Worm (Caenorhabditis elegans) whole organism, L3 larva: ENCODE measurements around the gene T26C11.4.

Source experiments
- R02D3.7 ChIP-seq: fragments of 150-350 bp; optimal IDR thresholded peaks from 2 replicates; lab custom pipeline; 2014; ENCODE audit warnings: missing biosample characterization, missing genetic modification characterization
- ama-1 ChIP-seq: fragments of 150-350 bp; optimal IDR thresholded peaks from 2 replicates; lab custom pipeline; 2018
- ceh-28 ChIP-seq: fragments of 150-350 bp; optimal IDR thresholded peaks from 2 replicates; lab custom pipeline; 2014; ENCODE audit warnings: missing biosample characterization, missing genetic modification reagents, missing genetic modification characterization
- ceh-82 ChIP-seq: fragments of 150-350 bp; optimal IDR thresholded peaks from 2 replicates; lab custom pipeline; 2014; ENCODE audit warnings: missing biosample characterization, missing genetic modification characterization
- egl-27 ChIP-seq: sonication (generic microtip); optimal IDR thresholded peaks from 4 replicates; lab custom pipeline; 2017; ENCODE audit warnings: missing biosample characterization, missing genetic modification reagents, missing genetic modification characterization
- egl-5 ChIP-seq: fragments of 150-350 bp; optimal IDR thresholded peaks from 2 replicates; lab custom pipeline; 2017; ENCODE audit warnings: missing biosample characterization, missing genetic modification reagents, missing genetic modification characterization, inconsistent platforms
- elt-1 ChIP-seq: fragments of 150-350 bp; optimal IDR thresholded peaks from 2 replicates; lab custom pipeline; 2014; ENCODE audit warnings: missing biosample characterization, missing genetic modification characterization
- elt-2 ChIP-seq: sonication (generic microtip); optimal IDR thresholded peaks from 2 replicates; lab custom pipeline; 2016; ENCODE audit warnings: missing genetic modification reagents, mild to moderate bottlenecking, missing genetic modification characterization, missing compliant biosample characterization
- eor-1 ChIP-seq, 2 experiments: fragments of 150-350 bp; optimal IDR thresholded peaks; 2 replicates each; lab custom pipeline; 2014 to 2018; ENCODE audit warnings: missing biosample characterization in 2 of 2, missing genetic modification characterization in 2 of 2
- fkh-10 ChIP-seq: sonication (generic microtip); optimal IDR thresholded peaks from 2 replicates; lab custom pipeline; 2017; ENCODE audit warnings: missing biosample characterization, missing genetic modification reagents, missing genetic modification characterization
- fkh-2 ChIP-seq: fragments of 150-350 bp; optimal IDR thresholded peaks from 2 replicates; lab custom pipeline; 2014; ENCODE audit warnings: missing biosample characterization, missing genetic modification reagents, missing genetic modification characterization
- fos-1 ChIP-seq: fragments of 150-350 bp; optimal IDR thresholded peaks from 2 replicates; lab custom pipeline; 2014; ENCODE audit warnings: missing biosample characterization, missing genetic modification characterization
- hmg-11 ChIP-seq: sonication (generic microtip); optimal IDR thresholded peaks from 2 replicates; lab custom pipeline; 2016; ENCODE audit warnings: missing genetic modification characterization, missing compliant biosample characterization
- jun-1 ChIP-seq: fragments of 150-350 bp; optimal IDR thresholded peaks from 2 replicates; lab custom pipeline; 2014; ENCODE audit warnings: missing biosample characterization, missing genetic modification reagents, missing genetic modification characterization
- lin-15B ChIP-seq: fragments of 150-350 bp; optimal IDR thresholded peaks from 2 replicates; lab custom pipeline; 2014; ENCODE audit warnings: missing biosample characterization, missing genetic modification characterization
- lin-39 ChIP-seq: fragments of 150-350 bp; optimal IDR thresholded peaks from 2 replicates; lab custom pipeline; 2018; ENCODE audit warnings: missing biosample characterization, missing genetic modification reagents, missing genetic modification characterization
- lsy-12 ChIP-seq: sonication (generic microtip); optimal IDR thresholded peaks from 2 replicates; lab custom pipeline; 2016; ENCODE audit warnings: mild to moderate bottlenecking, missing genetic modification characterization, missing compliant biosample characterization
- mdl-1 ChIP-seq: fragments of 150-350 bp; optimal IDR thresholded peaks from 2 replicates; lab custom pipeline; 2014; ENCODE audit warnings: missing biosample characterization, missing genetic modification characterization
- nfya-1 ChIP-seq: sonication (generic microtip); optimal IDR thresholded peaks from 2 replicates; lab custom pipeline; 2017; ENCODE audit warnings: missing genetic modification characterization, mild to moderate bottlenecking, missing compliant biosample characterization, antibody characterized with exemption, moderate library complexity; ENCODE audit not compliant: insufficient read depth
- nhr-23 ChIP-seq: fragments of 150-350 bp; optimal IDR thresholded peaks from 2 replicates; lab custom pipeline; 2014; ENCODE audit warnings: missing biosample characterization, missing genetic modification reagents, missing genetic modification characterization
- nhr-237 ChIP-seq: fragments of 150-350 bp; optimal IDR thresholded peaks from 2 replicates; lab custom pipeline; 2014; ENCODE audit warnings: missing biosample characterization, missing genetic modification characterization
- nhr-25 ChIP-seq: sonication (generic microtip); optimal IDR thresholded peaks from 2 replicates; lab custom pipeline; 2017; ENCODE audit warnings: missing biosample characterization, missing genetic modification characterization
- nhr-28 ChIP-seq: fragments of 150-350 bp; optimal IDR thresholded peaks from 2 replicates; lab custom pipeline; 2014; ENCODE audit warnings: missing biosample characterization, missing genetic modification characterization
- nhr-43 ChIP-seq: sonication (generic microtip); optimal IDR thresholded peaks from 2 replicates; lab custom pipeline; 2016; ENCODE audit warnings: mild to moderate bottlenecking, missing genetic modification characterization, missing compliant biosample characterization; ENCODE audit not compliant: poor library complexity, severe bottlenecking
- nhr-67 ChIP-seq: fragments of 150-350 bp; optimal IDR thresholded peaks from 2 replicates; lab custom pipeline; 2014; ENCODE audit warnings: missing biosample characterization, missing genetic modification characterization
- nhr-77 ChIP-seq: fragments of 150-350 bp; optimal IDR thresholded peaks from 2 replicates; lab custom pipeline; 2014; ENCODE audit warnings: missing biosample characterization, missing genetic modification characterization
- pha-4 ChIP-seq: fragments of 150-350 bp; optimal IDR thresholded peaks from 2 replicates; lab custom pipeline; 2014; ENCODE audit warnings: missing biosample characterization, missing genetic modification reagents, missing genetic modification characterization
- pqm-1 ChIP-seq: fragments of 150-350 bp; optimal IDR thresholded peaks from 2 replicates; lab custom pipeline; 2017; ENCODE audit warnings: missing biosample characterization, missing genetic modification characterization, inconsistent platforms
- sea-2 ChIP-seq: fragments of 150-350 bp; sonication (generic microtip); optimal IDR thresholded peaks from 4 replicates; lab custom pipeline; 2014; ENCODE audit warnings: missing biosample characterization, missing genetic modification reagents, missing genetic modification characterization
- snpc-4 ChIP-seq: fragments of 150-350 bp; optimal IDR thresholded peaks from 2 replicates; lab custom pipeline; 2014; ENCODE audit warnings: missing biosample characterization, missing genetic modification characterization
- tbx-2 ChIP-seq: sonication (generic microtip); optimal IDR thresholded peaks from 2 replicates; lab custom pipeline; 2016; ENCODE audit warnings: mild to moderate bottlenecking, missing genetic modification characterization, missing compliant biosample characterization
- unc-62 ChIP-seq: fragments of 150-350 bp; sonication (generic microtip); optimal IDR thresholded peaks from 4 replicates; lab custom pipeline; 2014; ENCODE audit warnings: missing biosample characterization, missing genetic modification reagents, missing genetic modification characterization
- zag-1 ChIP-seq: fragments of 150-350 bp; optimal IDR thresholded peaks from 2 replicates; lab custom pipeline; 2014; ENCODE audit warnings: missing biosample characterization, missing genetic modification characterization
- ztf-11 ChIP-seq: fragments of 150-350 bp; optimal IDR thresholded peaks from 2 replicates; lab custom pipeline; 2014; ENCODE audit warnings: missing biosample characterization, missing genetic modification characterization
- ztf-4 ChIP-seq: fragments of 150-350 bp; optimal IDR thresholded peaks from 2 replicates; lab custom pipeline; 2014; ENCODE audit warnings: missing biosample characterization, missing genetic modification characterization

The T26C11.4 gene

DNA sequence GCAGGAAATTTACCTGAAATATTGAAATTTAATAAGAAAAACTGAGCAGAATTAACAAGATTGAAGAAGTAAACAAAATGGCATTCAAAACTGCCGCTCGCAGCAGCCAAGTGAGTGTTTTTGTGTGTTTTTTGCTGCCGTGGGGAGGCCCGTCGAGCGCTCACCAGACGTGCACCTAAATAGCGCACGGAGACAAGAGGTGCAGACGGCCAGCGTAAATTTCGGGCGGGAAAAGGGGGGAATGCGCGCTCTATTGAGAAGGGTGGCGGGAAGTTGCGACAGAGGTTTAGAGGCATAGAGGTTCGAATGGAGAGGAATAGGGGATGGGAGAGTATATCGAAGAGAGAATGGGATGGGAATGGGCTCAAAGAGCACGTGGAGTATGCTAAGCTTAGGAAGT, 10.8 kb upstream of the T26C11.4 start, which contains the start of gene ceh-39 (continued):
- TF ChIP-seq R02D3.7 (tag; lab: Kevin White, UChicago): no peak
- TF ChIP-seq, all 47 proteins: peak for 12

DNA sequence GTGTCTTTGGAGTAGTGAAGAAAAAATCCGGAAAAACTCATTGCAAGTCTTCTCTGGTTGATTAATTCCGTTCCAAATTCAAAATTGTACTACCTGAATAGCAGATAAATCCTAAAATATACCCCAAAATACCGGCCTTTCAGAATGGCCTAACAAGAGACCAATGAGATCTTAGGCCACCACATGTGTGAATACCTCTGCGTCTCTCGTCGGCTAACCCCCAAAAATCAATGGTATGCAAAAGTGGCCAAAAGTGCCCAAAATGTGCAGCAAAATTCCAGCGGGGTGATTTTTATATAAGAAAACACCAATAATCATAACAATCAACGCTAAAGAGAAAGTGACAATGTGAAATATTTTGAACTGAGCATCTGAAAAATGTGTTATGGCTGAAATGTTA, 8.2 kb upstream of the T26C11.4 start, which contains the start of gene T26C11.9:
T26C11.9 (minus strand) TSS at position 254 of the 400 bp plus-strand sequence.
- TF ChIP-seq nhr-237 (tag; lab: Kevin White, UChicago) (no peak), nhr-25 (tag; lab: Kevin White, UChicago) (peak; percentile 27), zag-1 (tag; lab: Kevin White, UChicago) (no peak), ama-1 (lab: Kevin White, UChicago) (no peak), nhr-23 (tag; lab: Kevin White, UChicago) (peak; percentile 22), ceh-28 (tag; lab: Kevin White, UChicago) (peak; percentile 73), eor-1 (tag; optimal IDR thresholded peaks at IDR 0.05; lab: Kevin White, UChicago) (no peak), elt-1 (tag; lab: Kevin White, UChicago) (no peak), nhr-67 (tag; lab: Kevin White, UChicago) (no peak), ztf-11 (no peak), hmg-11 (peak; percentile 75), jun-1 (tag; lab: Kevin White, UChicago) (no peak), egl-27 (tag; lab: Kevin White, UChicago) (no peak), pha-4 (peak; percentile 45), mdl-1 (no peak), fkh-2 (tag; lab: Kevin White, UChicago) (no peak), lin-39 (no peak), lin-15B (peak; percentile 75), elt-2 (tag; lab: Kevin White, UChicago) (no peak), egl-5 (tag; lab: Kevin White, UChicago) (no peak), lsy-12 (tag; lab: Kevin White, UChicago) (no peak), tbx-2 (no peak), fos-1 (tag; lab: Kevin White, UChicago) (no peak), nfya-1 (peak; percentile 52), nhr-28 (tag; lab: Kevin White, UChicago) (no peak), nhr-77 (tag; lab: Kevin White, UChicago) (no peak), pqm-1 (tag; lab: Kevin White, UChicago) (no peak), fkh-10 (GFP tag; lab: Kevin White, UChicago) (no peak)

DNA sequence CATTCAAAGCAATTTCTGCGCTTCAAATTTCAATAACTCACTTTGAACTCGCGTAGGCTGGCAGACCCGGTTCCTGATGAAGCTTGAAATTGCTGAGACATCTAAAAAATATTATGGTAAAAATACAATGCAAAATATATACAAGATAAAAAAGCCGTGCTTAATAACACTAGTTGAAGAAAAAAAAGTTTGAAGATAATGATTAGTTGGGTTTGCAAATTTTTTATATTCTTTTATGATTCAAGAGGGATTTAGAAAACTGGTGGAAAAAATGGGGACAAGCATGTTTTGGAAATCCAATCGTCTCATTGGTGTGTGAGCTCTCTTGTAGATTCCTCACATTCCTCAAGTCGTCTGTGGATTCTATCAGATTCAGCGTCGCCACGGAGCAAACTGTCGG, 7.3 kb upstream of the T26C11.4 start, which contains the start of gene ceh-21:
ceh-21 (minus strand) TSS at position 101 of the 400 bp plus-strand sequence.
- TF ChIP-seq sea-2 (GFP tag; lab: Kevin White, UChicago): no peak
- no peak for TF ChIP-seq pha-4
- TF ChIP-seq ztf-4 (tag; lab: Kevin White, UChicago): no peak

DNA sequence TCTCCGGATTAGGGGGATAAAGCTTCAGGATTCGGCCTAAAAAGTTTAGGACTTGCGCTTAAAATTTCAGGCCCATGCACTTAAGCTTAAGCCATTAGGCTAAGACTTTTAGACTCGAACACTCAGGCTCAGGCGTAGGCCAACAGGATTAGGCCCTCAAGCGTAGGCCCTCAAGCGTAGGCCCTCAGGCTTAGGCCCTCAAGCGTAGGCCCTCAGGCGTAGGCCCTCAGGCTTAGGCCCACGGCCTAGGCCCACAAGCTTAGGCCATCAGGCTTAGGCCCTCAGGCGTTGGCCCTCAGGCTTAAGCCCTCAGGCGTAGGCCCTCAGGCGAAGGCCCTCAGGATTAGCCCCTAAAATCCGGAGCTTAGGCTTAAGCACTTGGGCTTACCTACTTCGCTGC, 5.2 kb upstream of the T26C11.4 start:
- no peak for TF ChIP-seq nhr-25 (tag; lab: Kevin White, UChicago)

DNA sequence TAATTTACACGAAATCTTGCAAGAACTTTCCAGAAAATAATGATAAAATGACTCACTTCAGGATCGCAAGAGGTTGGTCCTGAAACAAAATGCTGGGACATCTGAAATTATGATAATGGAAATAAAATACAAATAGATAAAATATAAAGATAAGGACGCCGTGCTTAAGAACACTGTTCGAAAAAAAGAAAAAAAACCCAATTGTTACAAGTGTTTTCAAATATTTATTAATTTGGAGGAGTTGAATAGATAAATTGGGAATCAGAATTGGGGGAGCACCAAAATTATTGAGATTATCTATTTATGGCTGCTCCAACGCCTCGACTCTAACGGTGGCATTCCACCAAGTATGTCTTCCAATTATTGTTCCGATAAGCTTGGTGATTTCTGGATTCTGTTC, 3.2 kb upstream of the T26C11.4 start, which contains the start of gene ceh-41:
ceh-41 (minus strand) TSS at position 101 of the 400 bp plus-strand sequence.
- TF ChIP-seq ceh-82 (tag; lab: Kevin White, UChicago): no peak
- no peak for TF ChIP-seq nhr-43
- no peak for TF ChIP-seq snpc-4 (tag; lab: Kevin White, UChicago)
- TF ChIP-seq pha-4: no peak
- no peak for TF ChIP-seq lin-15B
- TF ChIP-seq unc-62 (GFP tag; lab: Kevin White, UChicago): no peak
- TF ChIP-seq mdl-1: no peak
- no peak for TF ChIP-seq egl-27 (tag; lab: Kevin White, UChicago)
- no peak for TF ChIP-seq elt-2 (tag; lab: Kevin White, UChicago)
- TF ChIP-seq fos-1 (tag; lab: Kevin White, UChicago): no peak
